Fruit fly (Drosophila melanogaster) whole organism, embryonic: ENCODE results near the gene CG5861.
A peak's percentile ranks its signal among the peaks of the same experiment; 100 is the strongest.

Experiments used
- CG10565 ChIP-seq: fragments of 200-800 bp; sonication (Bioruptor generic); optimal IDR thresholded peaks from 3 replicates; lab custom pipeline; 2016; ENCODE audit warnings: missing biosample characterization, mild to moderate bottlenecking, missing genetic modification characterization
- CG11696 ChIP-seq: fragments of 200-800 bp; sonication (Bioruptor generic); IDR thresholded peaks from 2 replicates; pipeline ENCODE4 v1.3.6; 2022; ENCODE audit warnings: missing biosample characterization, missing genetic modification characterization
- CG14441 ChIP-seq: fragments of 200-800 bp; sonication (Bioruptor generic); IDR thresholded peaks from 2 replicates; pipeline ENCODE4 v1.3.6; 2022; ENCODE audit warnings: missing biosample characterization, missing genetic modification characterization
- CG14667 ChIP-seq: fragments of 200-800 bp; sonication (Bioruptor generic); IDR thresholded peaks from 2 replicates; pipeline ENCODE4 v1.3.6; 2022; ENCODE audit warnings: missing biosample characterization, missing genetic modification characterization
- CG16863 ChIP-seq: fragments of 200-800 bp; sonication (Bioruptor generic); optimal IDR thresholded peaks from 3 replicates; lab custom pipeline; 2016; ENCODE audit warnings: missing biosample characterization, missing genetic modification characterization
- CG2129 ChIP-seq: fragments of 200-800 bp; sonication (Bioruptor generic); IDR thresholded peaks from 2 replicates; pipeline ENCODE4 v1.3.6; 2022; ENCODE audit warnings: missing biosample characterization, missing genetic modification characterization; ENCODE audit not compliant: partially characterized antibody
- CG30403 ChIP-seq: fragments of 200-800 bp; sonication (Bioruptor generic); optimal IDR thresholded peaks from 3 replicates; lab custom pipeline; 2016; ENCODE audit warnings: missing biosample characterization, missing genetic modification characterization
- CG30431 ChIP-seq: fragments of 200-800 bp; sonication (Bioruptor generic); optimal IDR thresholded peaks from 2 replicates; lab custom pipeline; 2017; ENCODE audit warnings: missing biosample characterization, missing genetic modification characterization
- CG32767 ChIP-seq: fragments of 200-800 bp; sonication (Bioruptor generic); IDR thresholded peaks from 2 replicates; pipeline ENCODE4 v1.3.6; 2022; ENCODE audit warnings: missing biosample characterization, missing genetic modification characterization
- CG33213 ChIP-seq: fragments of 200-800 bp; sonication (Bioruptor generic); optimal IDR thresholded peaks from 3 replicates; lab custom pipeline; 2016; ENCODE audit warnings: missing biosample characterization, missing genetic modification characterization
- CG34376 ChIP-seq: fragments of 200-800 bp; sonication (Bioruptor generic); optimal IDR thresholded peaks from 2 replicates; lab custom pipeline; 2018; ENCODE audit warnings: missing biosample characterization, mild to moderate bottlenecking, missing genetic modification characterization
- CG42726 ChIP-seq: fragments of 200-800 bp; sonication (Bioruptor generic); IDR thresholded peaks from 2 replicates; pipeline ENCODE4 v1.3.6; 2022; ENCODE audit warnings: missing biosample characterization, missing genetic modification characterization; ENCODE audit not compliant: partially characterized antibody
- CG4730 ChIP-seq: fragments of 200-800 bp; sonication (Bioruptor generic); IDR thresholded peaks from 2 replicates; pipeline ENCODE4 v1.3.6; 2022; ENCODE audit warnings: missing biosample characterization, missing genetic modification characterization
- CG8478 ChIP-seq: fragments of >200 bp; optimal IDR thresholded peaks from 2 replicates; lab custom pipeline; 2018
- D19B ChIP-seq: fragments of 200-800 bp; sonication (Bioruptor generic); optimal IDR thresholded peaks from 2 replicates; lab custom pipeline; 2017; ENCODE audit warnings: missing biosample characterization, mild to moderate bottlenecking, missing genetic modification characterization
- Dfd ChIP-seq, 2 experiments: fragments of >200 bp; optimal IDR thresholded peaks; 2 replicates each; lab custom pipeline; 2017; ENCODE audit warnings: missing biosample characterization in 2 of 2, missing genetic modification characterization in 2 of 2
- Dip2 ChIP-seq: fragments of 200-800 bp; sonication (Bioruptor generic); IDR thresholded peaks from 2 replicates; pipeline ENCODE4 v1.3.6; 2022; ENCODE audit warnings: missing biosample characterization, missing genetic modification characterization
- E2f2 ChIP-seq: fragments of 200-800 bp; sonication (Bioruptor generic); IDR thresholded peaks from 2 replicates; pipeline ENCODE4 v1.3.6; 2022; ENCODE audit warnings: missing biosample characterization, missing genetic modification characterization
- H15 ChIP-seq: fragments of 200-800 bp; sonication (Bioruptor generic); IDR thresholded peaks from 3 replicates; pipeline ENCODE4 v1.3.6; 2022; ENCODE audit warnings: missing biosample characterization, missing genetic modification characterization
- HLH3B ChIP-seq: fragments of 200-800 bp; sonication (Bioruptor generic); IDR thresholded peaks from 2 replicates; pipeline ENCODE4 v1.3.6; 2022; ENCODE audit warnings: missing biosample characterization, missing genetic modification characterization
- Hey ChIP-seq: fragments of 200-800 bp; sonication (Bioruptor generic); optimal IDR thresholded peaks from 3 replicates; lab custom pipeline; 2018; ENCODE audit warnings: missing biosample characterization, mild to moderate bottlenecking, missing genetic modification characterization
- HmgD ChIP-seq: fragments of 200-800 bp; sonication (Bioruptor generic); optimal IDR thresholded peaks from 3 replicates; lab custom pipeline; 2016; ENCODE audit warnings: missing biosample characterization, missing genetic modification characterization
- Hr3 ChIP-seq: fragments of 200-800 bp; sonication (Bioruptor generic); optimal IDR thresholded peaks from 3 replicates; lab custom pipeline; 2016; ENCODE audit warnings: missing biosample characterization, missing genetic modification characterization
- Lim3 ChIP-seq: fragments of 200-800 bp; sonication (Bioruptor generic); IDR thresholded peaks from 2 replicates; pipeline ENCODE4 v1.3.6; 2022; ENCODE audit warnings: missing biosample characterization, missing genetic modification characterization
- Med ChIP-seq: fragments of 200-800 bp; sonication (Bioruptor generic); peaks from one replicate; lab custom pipeline; 2016; ENCODE audit warnings: missing biosample characterization, missing genetic modification characterization, mild to moderate bottlenecking, inconsistent platforms, moderate library complexity
- Opbp ChIP-seq: fragments of 200-800 bp; sonication (Bioruptor generic); IDR thresholded peaks from 3 replicates; pipeline ENCODE4 v1.3.6; 2022; ENCODE audit warnings: missing biosample characterization, missing genetic modification characterization; ENCODE audit not compliant: partially characterized antibody
- Scr ChIP-seq: fragments of 200-800 bp; sonication (Bioruptor generic); IDR thresholded peaks from 2 replicates; pipeline ENCODE4 v1.3.6; 2022; ENCODE audit warnings: missing biosample characterization, missing genetic modification characterization; ENCODE audit not compliant: partially characterized antibody
- Side ChIP-seq: fragments of 200-800 bp; sonication (Bioruptor generic); optimal IDR thresholded peaks from 2 replicates; lab custom pipeline; 2016; ENCODE audit warnings: missing biosample characterization, missing genetic modification characterization
- Trl ChIP-seq, 3 experiments: fragments of >200 bp in 2 of 3; fragments of 200-800 bp in 1 of 3; sonication (Bioruptor generic) in 1 of 3; optimal IDR thresholded peaks; 2 replicates in 1 of 3; 3 replicates in 2 of 3; lab custom pipeline; 2016 to 2017; ENCODE audit warnings: missing biosample characterization in 1 of 3, missing genetic modification characterization in 1 of 3
- ab ChIP-seq: fragments of 200-800 bp; sonication (Bioruptor generic); optimal IDR thresholded peaks from 2 replicates; lab custom pipeline; 2016; ENCODE audit warnings: missing biosample characterization, missing genetic modification characterization
- croc ChIP-seq: fragments of 200-800 bp; sonication (Bioruptor generic); conservative IDR thresholded peaks from 3 replicates; pipeline ENCODE4 v1.3.6; 2022; ENCODE audit warnings: missing biosample characterization, missing genetic modification characterization
- emc ChIP-seq: fragments of 200-800 bp; sonication (Bioruptor generic); optimal IDR thresholded peaks from 2 replicates; lab custom pipeline; 2016; ENCODE audit warnings: missing biosample characterization, missing genetic modification characterization
- eve ChIP-seq, 2 experiments: fragments of >200 bp; optimal IDR thresholded peaks; 2 replicates each; lab custom pipeline; 2017; ENCODE audit warnings: missing biosample characterization in 2 of 2, missing genetic modification characterization in 2 of 2
- kay ChIP-seq: fragments of 200-800 bp; sonication (Bioruptor generic); optimal IDR thresholded peaks from 2 replicates; lab custom pipeline; 2016; ENCODE audit warnings: missing biosample characterization, missing genetic modification characterization
- luna ChIP-seq: fragments of 200-800 bp; sonication (Bioruptor generic); optimal IDR thresholded peaks from 2 replicates; lab custom pipeline; 2016; ENCODE audit warnings: missing biosample characterization, missing genetic modification characterization
- mam ChIP-seq: fragments of 200-800 bp; sonication (Bioruptor generic); optimal IDR thresholded peaks from 3 replicates; lab custom pipeline; 2016; ENCODE audit warnings: missing biosample characterization, missing genetic modification characterization
- org-1 ChIP-seq: fragments of 200-800 bp; sonication (Bioruptor generic); optimal IDR thresholded peaks from 2 replicates; lab custom pipeline; 2017; ENCODE audit warnings: missing biosample characterization, missing genetic modification characterization
- otp ChIP-seq: fragments of 200-800 bp; sonication (Bioruptor generic); IDR thresholded peaks from 3 replicates; pipeline ENCODE4, ENCODE4 v1.3.6; 2022; ENCODE audit warnings: missing biosample characterization, missing genetic modification characterization
- p53 ChIP-seq: fragments of 200-800 bp; sonication (Bioruptor generic); optimal IDR thresholded peaks from 2 replicates; lab custom pipeline; 2016; ENCODE audit warnings: missing biosample characterization, missing genetic modification characterization
- pum ChIP-seq: fragments of 200-800 bp; sonication (Bioruptor generic); optimal IDR thresholded peaks from 2 replicates; lab custom pipeline; 2016; ENCODE audit warnings: missing biosample characterization, missing genetic modification characterization
- ranshi ChIP-seq: fragments of 200-800 bp; sonication (Bioruptor generic); IDR thresholded peaks from 2 replicates; pipeline ENCODE4 v1.3.6; 2022; ENCODE audit warnings: missing biosample characterization, missing genetic modification characterization
- repo ChIP-seq: fragments of 200-800 bp; sonication (Bioruptor generic); optimal IDR thresholded peaks from 2 replicates; lab custom pipeline; 2016; ENCODE audit warnings: missing biosample characterization, missing genetic modification characterization
- sens ChIP-seq: fragments of 200-800 bp; sonication (Bioruptor generic); peaks from one replicate; lab custom pipeline; 2016; ENCODE audit warnings: missing biosample characterization, missing genetic modification characterization
- sens-2 ChIP-seq: fragments of 200-800 bp; sonication (Bioruptor generic); IDR thresholded peaks from 2 replicates; pipeline ENCODE4 v1.3.6; 2022; ENCODE audit warnings: missing biosample characterization, missing genetic modification characterization
- shn ChIP-seq: fragments of 200-800 bp; sonication (Bioruptor generic); optimal IDR thresholded peaks from 3 replicates; lab custom pipeline; 2016; ENCODE audit warnings: missing biosample characterization, missing genetic modification characterization
- sim ChIP-seq: fragments of 200-800 bp; sonication (Bioruptor generic); IDR thresholded peaks from 2 replicates; pipeline ENCODE4 v1.3.6; 2022; ENCODE audit warnings: missing biosample characterization, missing genetic modification characterization
- tin ChIP-seq: fragments of 200-800 bp; sonication (Bioruptor generic); optimal IDR thresholded peaks from 3 replicates; lab custom pipeline; 2016; ENCODE audit warnings: missing biosample characterization, missing genetic modification characterization
- usp ChIP-seq: fragments of >200 bp; optimal IDR thresholded peaks from 2 replicates; lab custom pipeline; 2017; ENCODE audit warnings: missing biosample characterization, missing genetic modification characterization
- wdn ChIP-seq: fragments of 200-800 bp; sonication (Bioruptor generic); IDR thresholded peaks from 2 replicates; pipeline ENCODE4 v1.3.6; 2022; ENCODE audit warnings: missing biosample characterization, missing genetic modification characterization
- zen ChIP-seq: fragments of 200-800 bp; sonication (Bioruptor generic); optimal IDR thresholded peaks from 3 replicates; lab custom pipeline; 2018; ENCODE audit warnings: missing biosample characterization, mild to moderate bottlenecking, missing genetic modification characterization, moderate library complexity
- zen2 ChIP-seq: fragments of 200-800 bp; sonication (Bioruptor generic); IDR thresholded peaks from 3 replicates; pipeline ENCODE4 v1.3.6; 2022; ENCODE audit warnings: missing biosample characterization, missing genetic modification characterization; ENCODE audit not compliant: partially characterized antibody

The CG5861 gene

dm6 chr2L:16325515-16326257, 18.6 kb upstream of the CG5861 start, which contains the start of gene cact (continued):
- TF ChIP-seq CG14667 (GFP tag; lab: Robert Waterston, UW), result no peak; the same call in 1 of the 2 replicates
- peak; percentile 94 for TF ChIP-seq zen (tag; lab: Kevin White, UChicago)
- peak; percentile 91 for TF ChIP-seq kay (GFP tag; lab: Kevin White, UChicago)
- peak; percentile 79 for TF ChIP-seq E2f2 (GFP tag; lab: Robert Waterston, UW)
- TF ChIP-seq pum (GFP tag; lab: Kevin White, UChicago), result peak; percentile 96
- peak; percentile 69 for TF ChIP-seq Scr (GFP tag; lab: Robert Waterston, UW)
- TF ChIP-seq p53, result peak; percentile 83
- peak; percentile 84 for TF ChIP-seq CG30431 (GFP tag; lab: Kevin White, UChicago)
- peak; percentile 87 for TF ChIP-seq emc (GFP tag; lab: Kevin White, UChicago)
- TF ChIP-seq Med (GFP tag; lab: Kevin White, UChicago), result peak; percentile 99
- TF ChIP-seq repo (GFP tag; lab: Kevin White, UChicago), result peak; percentile 91
- TF ChIP-seq CG34376 (GFP tag; lab: Kevin White, UChicago), result peak; percentile 84
- TF ChIP-seq CG16863, result peak; percentile 89
- no peak for TF ChIP-seq usp (GFP tag; lab: Kevin White, UChicago)
- TF ChIP-seq tin (GFP tag; lab: Kevin White, UChicago), result peak; percentile 91
- peak; percentile 83 for TF ChIP-seq CG4730 (GFP tag; lab: Robert Waterston, UW)
- peak; percentile 97 for TF ChIP-seq CG30403 (GFP tag; lab: Kevin White, UChicago)
- peak; percentile 99 for TF ChIP-seq sens (GFP tag; lab: Kevin White, UChicago)
- peak; percentile 80 for TF ChIP-seq D19B (GFP tag; lab: Kevin White, UChicago)
- no peak for TF ChIP-seq zen2 (GFP tag; lab: Robert Waterston, UW)
- TF ChIP-seq shn (GFP tag; lab: Kevin White, UChicago), result peak; percentile 91
- no peak for TF ChIP-seq Dfd (GFP tag; optimal IDR thresholded peaks at IDR 0.05; lab: Kevin White, UChicago)
- TF ChIP-seq croc, result peak; percentile 72
- TF ChIP-seq HmgD (GFP tag; lab: Kevin White, UChicago), result peak; percentile 93
- TF ChIP-seq otp (GFP tag; lab: Robert Waterston, UW), result peak; percentile 89
- TF ChIP-seq Dip2 (GFP tag; lab: Robert Waterston, UW), result no peak
- TF ChIP-seq CG33213, result peak; percentile 93
- peak; percentile 95 for TF ChIP-seq Side (GFP tag; lab: Kevin White, UChicago)
- no peak for TF ChIP-seq CG2129 (GFP tag; lab: Robert Waterston, UW)
- peak; percentile 50 for TF ChIP-seq CG10565 (GFP tag; lab: Kevin White, UChicago)
- peak; percentile 74 for TF ChIP-seq org-1 (GFP tag; lab: Kevin White, UChicago)
- peak; percentile 73 for TF ChIP-seq CG11696 (GFP tag; lab: Robert Waterston, UW)
- peak; percentile 86 for TF ChIP-seq CG14441 (GFP tag; lab: Robert Waterston, UW)
- TF ChIP-seq Opbp (GFP tag; lab: Robert Waterston, UW), result no peak
- peak; percentile 73 for TF ChIP-seq wdn
- peak; percentile 87 for TF ChIP-seq CG32767 (GFP tag; lab: Robert Waterston, UW)
- peak; percentile 89 for TF ChIP-seq HLH3B
- peak; percentile 58 for TF ChIP-seq Hey (tag; lab: Kevin White, UChicago)
- peak; percentile 92 for TF ChIP-seq Hr3 (GFP tag; lab: Kevin White, UChicago)
- TF ChIP-seq CG42726 (GFP tag; lab: Robert Waterston, UW), result peak; percentile 45; the same call in 1 of the 2 replicates
- TF ChIP-seq Trl (optimal IDR thresholded peaks at IDR 0.05; lab: Kevin White, UChicago), result peak; percentile 79 to 84
- peak; percentile 97 for TF ChIP-seq Trl (GFP tag; optimal IDR thresholded peaks at IDR 0.05; lab: Kevin White, UChicago)
- peak; percentile 69; the same call in 1 of the 2 replicates for TF ChIP-seq sens-2 (GFP tag; lab: Robert Waterston, UW)
- TF ChIP-seq luna (GFP tag; lab: Kevin White, UChicago), result peak; percentile 68
- TF ChIP-seq Lim3, result 0 out of 2 replicates have a peak, but pooled peaks have one; percentile 55
- peak; percentile 95 for TF ChIP-seq mam (GFP tag; lab: Kevin White, UChicago)
- TF ChIP-seq H15 (GFP tag; lab: Robert Waterston, UW), result peak; percentile 88; the same call in 2 of the 3 replicates
- TF ChIP-seq ranshi (GFP tag; lab: Robert Waterston, UW), result peak; percentile 92
- TF ChIP-seq CG8478 (lab: Kevin White, UChicago), result no peak
- peak; percentile 47 for TF ChIP-seq ab (GFP tag; lab: Kevin White, UChicago)
- peak; percentile 76 for TF ChIP-seq sim (GFP tag; lab: Robert Waterston, UW)
- TF ChIP-seq eve (GFP tag; optimal IDR thresholded peaks at IDR 0.05; lab: Kevin White, UChicago), result peak in 1 of 2 experiments; percentile 90
